Fruit fly (Drosophila melanogaster) whole organism, prepupa: ENCODE results near the gene CG10098.

Experiments
- Blimp-1 ChIP-seq: fragments of 200-800 bp; sonication (Bioruptor generic); optimal IDR thresholded peaks from 3 replicates; lab custom pipeline; 2017; ENCODE audit warnings: missing biosample characterization, missing genetic modification characterization, mild to moderate bottlenecking, moderate library complexity, missing genetic modification reagents
- CG11294 ChIP-seq: fragments of 200-800 bp; sonication (Bioruptor generic); IDR thresholded peaks from 2 replicates; pipeline ENCODE4 v1.3.6; 2022; ENCODE audit warnings: missing biosample characterization, missing genetic modification characterization
- CG11762 ChIP-seq: fragments of 200-800 bp; sonication (Bioruptor generic); optimal IDR thresholded peaks from 3 replicates; lab custom pipeline; 2016; ENCODE audit warnings: missing biosample characterization, missing genetic modification characterization; ENCODE audit not compliant: insufficient read depth
- CG11902 ChIP-seq: fragments of 200-800 bp; sonication (Bioruptor generic); optimal IDR thresholded peaks from 3 replicates; lab custom pipeline; 2016; ENCODE audit warnings: missing biosample characterization, missing genetic modification characterization
- CG15336 ChIP-seq: fragments of 200-800 bp; sonication (Bioruptor generic); IDR thresholded peaks from 2 replicates; pipeline ENCODE4 v1.3.6; 2022; ENCODE audit warnings: missing biosample characterization, missing genetic modification characterization
- CG1621 ChIP-seq: fragments of 200-800 bp; sonication (Bioruptor generic); optimal IDR thresholded peaks from 3 replicates; lab custom pipeline; 2018; ENCODE audit warnings: missing biosample characterization, mild to moderate bottlenecking, missing genetic modification characterization
- CG16779 ChIP-seq: fragments of 200-800 bp; sonication (Bioruptor generic); optimal IDR thresholded peaks from 3 replicates; lab custom pipeline; 2017; ENCODE audit warnings: missing biosample characterization, mild to moderate bottlenecking, missing genetic modification characterization
- CG3032 ChIP-seq: fragments of 200-800 bp; optimal IDR thresholded peaks from 2 replicates; lab custom pipeline; 2019; ENCODE audit warnings: missing biosample characterization, mild to moderate bottlenecking, missing genetic modification characterization, moderate library complexity
- CG31627 ChIP-seq: fragments of 200-800 bp; sonication (Bioruptor generic); optimal IDR thresholded peaks from 3 replicates; lab custom pipeline; 2016; ENCODE audit warnings: missing biosample characterization, missing genetic modification characterization
- CG32006 ChIP-seq: fragments of 200-800 bp; sonication (Bioruptor generic); optimal IDR thresholded peaks from 3 replicates; lab custom pipeline; 2017; ENCODE audit warnings: missing biosample characterization, mild to moderate bottlenecking, missing genetic modification characterization
- CG34406 ChIP-seq: fragments of 200-800 bp; sonication (Bioruptor generic); optimal IDR thresholded peaks from 3 replicates; lab custom pipeline; 2016; ENCODE audit warnings: missing biosample characterization, missing genetic modification characterization
- CG3919 ChIP-seq: fragments of 200-800 bp; sonication (Bioruptor generic); optimal IDR thresholded peaks from 3 replicates; lab custom pipeline; 2016; ENCODE audit warnings: missing biosample characterization, missing genetic modification characterization
- CG4318 ChIP-seq: fragments of 200-800 bp; sonication (Bioruptor generic); optimal IDR thresholded peaks from 3 replicates; lab custom pipeline; 2017; ENCODE audit warnings: missing biosample characterization, mild to moderate bottlenecking, missing genetic modification characterization
- CG6163 ChIP-seq: fragments of 200-800 bp; sonication (Bioruptor generic); IDR thresholded peaks from 3 replicates; pipeline ENCODE4 v1.3.6; 2022; ENCODE audit warnings: missing biosample characterization, missing genetic modification characterization
- CG6792 ChIP-seq: fragments of 200-800 bp; sonication (Bioruptor generic); optimal IDR thresholded peaks from 3 replicates; lab custom pipeline; 2016; ENCODE audit warnings: missing biosample characterization, missing genetic modification characterization
- CG6808 ChIP-seq: fragments of 200-800 bp; sonication (Bioruptor generic); optimal IDR thresholded peaks from 3 replicates; lab custom pipeline; 2017; ENCODE audit warnings: missing biosample characterization, missing genetic modification characterization, mild to moderate bottlenecking, moderate library complexity, missing genetic modification reagents
- CG6854 ChIP-seq: fragments of 200-800 bp; sonication (Bioruptor generic); optimal IDR thresholded peaks from 2 replicates; lab custom pipeline; 2017; ENCODE audit warnings: missing biosample characterization, mild to moderate bottlenecking, missing genetic modification characterization
- CG7368 ChIP-seq: fragments of 200-800 bp; sonication (Bioruptor generic); optimal IDR thresholded peaks from 3 replicates; lab custom pipeline; 2016; ENCODE audit warnings: missing biosample characterization, missing genetic modification characterization
- CG8319 ChIP-seq: fragments of 200-800 bp; sonication (Bioruptor generic); optimal IDR thresholded peaks from 3 replicates; lab custom pipeline; 2016; ENCODE audit warnings: missing biosample characterization, missing genetic modification characterization
- CG8632 ChIP-seq: fragments of 200-800 bp; sonication (Bioruptor generic); optimal IDR thresholded peaks from 3 replicates; lab custom pipeline; 2016; ENCODE audit warnings: missing biosample characterization, missing genetic modification characterization
- CG9139 ChIP-seq: fragments of 200-800 bp; sonication (Bioruptor generic); optimal IDR thresholded peaks from 3 replicates; lab custom pipeline; 2017; ENCODE audit warnings: missing biosample characterization, mild to moderate bottlenecking, missing genetic modification characterization
- Eip75B ChIP-seq: fragments of 200-800 bp; sonication (Bioruptor generic); optimal IDR thresholded peaks from 3 replicates; lab custom pipeline; 2016; ENCODE audit warnings: missing biosample characterization, missing genetic modification characterization
- Eip78C ChIP-seq: fragments of 200-800 bp; sonication (Bioruptor generic); peaks from one replicate; lab custom pipeline; 2016; ENCODE audit warnings: missing biosample characterization, missing genetic modification characterization
- Eip93F ChIP-seq: fragments of 200-800 bp; sonication (Bioruptor generic); optimal IDR thresholded peaks from 2 replicates; lab custom pipeline; 2016; ENCODE audit warnings: missing biosample characterization, mild to moderate bottlenecking, missing genetic modification characterization
- Ets21C ChIP-seq: fragments of 200-800 bp; sonication (Bioruptor generic); optimal IDR thresholded peaks from 3 replicates; lab custom pipeline; 2016; ENCODE audit warnings: missing biosample characterization, missing genetic modification characterization
- Ets96B ChIP-seq: fragments of 200-800 bp; optimal IDR thresholded peaks from 2 replicates; lab custom pipeline; 2019; ENCODE audit warnings: missing biosample characterization, mild to moderate bottlenecking, missing genetic modification characterization, moderate library complexity
- Gug ChIP-seq: fragments of 200-800 bp; sonication (Bioruptor generic); IDR thresholded peaks from 2 replicates; pipeline ENCODE4 v1.3.6; 2022; ENCODE audit warnings: missing biosample characterization, missing genetic modification characterization
- Hr38 ChIP-seq: sonication (Bioruptor generic); optimal IDR thresholded peaks from 2 replicates; lab custom pipeline; 2016; ENCODE audit warnings: missing biosample characterization, missing genetic modification characterization
- Hr39 ChIP-seq: fragments of 200-800 bp; sonication (Bioruptor generic); optimal IDR thresholded peaks from 2 replicates; lab custom pipeline; 2016; ENCODE audit warnings: missing biosample characterization, missing genetic modification characterization
- Hr4 ChIP-seq: fragments of 200-800 bp; sonication (Bioruptor generic); optimal IDR thresholded peaks from 3 replicates; lab custom pipeline; 2016; ENCODE audit warnings: missing biosample characterization, missing genetic modification characterization
- Lpt ChIP-seq: fragments of 200-800 bp; sonication (Bioruptor generic); optimal IDR thresholded peaks from 3 replicates; lab custom pipeline; 2016; ENCODE audit warnings: missing biosample characterization, missing genetic modification characterization
- Met ChIP-seq: fragments of 200-800 bp; sonication (Bioruptor generic); optimal IDR thresholded peaks from 3 replicates; lab custom pipeline; 2016; ENCODE audit warnings: missing biosample characterization, missing genetic modification characterization
- Smox ChIP-seq: fragments of 200-800 bp; sonication (Bioruptor generic); optimal IDR thresholded peaks from 3 replicates; lab custom pipeline; 2016; ENCODE audit warnings: missing biosample characterization, missing genetic modification characterization
- Sox102F ChIP-seq: fragments of 200-800 bp; sonication (Bioruptor generic); optimal IDR thresholded peaks from 2 replicates; lab custom pipeline; 2016; ENCODE audit warnings: missing biosample characterization, mild to moderate bottlenecking, missing genetic modification characterization
- Sox14 ChIP-seq: fragments of 200-800 bp; sonication (Bioruptor generic); optimal IDR thresholded peaks from 3 replicates; lab custom pipeline; 2016; ENCODE audit warnings: missing biosample characterization, missing genetic modification characterization
- achi ChIP-seq: fragments of 200-800 bp; sonication (Bioruptor generic); optimal IDR thresholded peaks from 3 replicates; lab custom pipeline; 2016; ENCODE audit warnings: missing biosample characterization, missing genetic modification characterization
- acj6 ChIP-seq: fragments of 200-800 bp; sonication (Bioruptor generic); optimal IDR thresholded peaks from 3 replicates; lab custom pipeline; 2016; ENCODE audit warnings: missing biosample characterization, missing genetic modification characterization
- cyc ChIP-seq: fragments of 200-800 bp; sonication (Bioruptor generic); optimal IDR thresholded peaks from 3 replicates; lab custom pipeline; 2016; ENCODE audit warnings: missing biosample characterization, missing genetic modification characterization
- dac ChIP-seq: fragments of 200-800 bp; sonication (Bioruptor generic); optimal IDR thresholded peaks from 2 replicates; lab custom pipeline; 2017; ENCODE audit warnings: missing biosample characterization, mild to moderate bottlenecking, missing genetic modification characterization
- eg ChIP-seq: fragments of 200-800 bp; sonication (Bioruptor generic); IDR thresholded peaks from 3 replicates; pipeline ENCODE4 v1.3.6; 2022; ENCODE audit warnings: missing biosample characterization, missing genetic modification characterization
- esn ChIP-seq: fragments of 200-800 bp; sonication (Bioruptor generic); optimal IDR thresholded peaks from 2 replicates; lab custom pipeline; 2016; ENCODE audit warnings: missing biosample characterization, mild to moderate bottlenecking, missing genetic modification characterization, moderate library complexity
- fd59A ChIP-seq: fragments of 200-800 bp; sonication (Bioruptor generic); optimal IDR thresholded peaks from 2 replicates; lab custom pipeline; 2017; ENCODE audit warnings: missing biosample characterization, mild to moderate bottlenecking, missing genetic modification characterization, missing genetic modification reagents
- fd85E ChIP-seq: fragments of 200-800 bp; sonication (Bioruptor generic); optimal IDR thresholded peaks from 3 replicates; lab custom pipeline; 2016; ENCODE audit warnings: missing biosample characterization, missing genetic modification characterization
- fkh ChIP-seq: fragments of 200-800 bp; sonication (Bioruptor generic); optimal IDR thresholded peaks from 3 replicates; lab custom pipeline; 2017; ENCODE audit warnings: missing biosample characterization, mild to moderate bottlenecking, missing genetic modification characterization, moderate library complexity
- lz ChIP-seq: fragments of 200-800 bp; sonication (Bioruptor generic); optimal IDR thresholded peaks from 3 replicates; lab custom pipeline; 2016; ENCODE audit warnings: missing biosample characterization, missing genetic modification characterization
- net ChIP-seq: fragments of 200-800 bp; sonication (Bioruptor generic); optimal IDR thresholded peaks from 3 replicates; lab custom pipeline; 2016; ENCODE audit warnings: missing biosample characterization, missing genetic modification characterization
- pdm3 ChIP-seq: fragments of 200-800 bp; sonication (Bioruptor generic); optimal IDR thresholded peaks from 3 replicates; lab custom pipeline; 2016; ENCODE audit warnings: missing biosample characterization, missing genetic modification characterization
- salr ChIP-seq, 2 experiments: fragments of 200-800 bp; sonication (Bioruptor generic); optimal IDR thresholded peaks; 3 replicates each; lab custom pipeline; 2016 to 2018; ENCODE audit warnings: missing biosample characterization in 2 of 2, missing genetic modification characterization in 2 of 2, mild to moderate bottlenecking in 1 of 2
- spab ChIP-seq: fragments of 200-800 bp; sonication (Bioruptor generic); optimal IDR thresholded peaks from 2 replicates; lab custom pipeline; 2017; ENCODE audit warnings: missing biosample characterization, mild to moderate bottlenecking, missing genetic modification characterization, missing genetic modification reagents
- ss ChIP-seq, 2 experiments: fragments of 200-800 bp; sonication (Bioruptor generic); optimal IDR thresholded peaks; 2 replicates in 1 of 2; 3 replicates in 1 of 2; lab custom pipeline; 2017 to 2018; ENCODE audit warnings: mild to moderate bottlenecking in 2 of 2, missing biosample characterization in 2 of 2, missing genetic modification characterization in 2 of 2, moderate library complexity in 1 of 2
- vri ChIP-seq: fragments of 200-800 bp; sonication (Bioruptor generic); optimal IDR thresholded peaks from 3 replicates; lab custom pipeline; 2016; ENCODE audit warnings: missing biosample characterization, mild to moderate bottlenecking, missing genetic modification characterization

CG10098 gene

DNA sequence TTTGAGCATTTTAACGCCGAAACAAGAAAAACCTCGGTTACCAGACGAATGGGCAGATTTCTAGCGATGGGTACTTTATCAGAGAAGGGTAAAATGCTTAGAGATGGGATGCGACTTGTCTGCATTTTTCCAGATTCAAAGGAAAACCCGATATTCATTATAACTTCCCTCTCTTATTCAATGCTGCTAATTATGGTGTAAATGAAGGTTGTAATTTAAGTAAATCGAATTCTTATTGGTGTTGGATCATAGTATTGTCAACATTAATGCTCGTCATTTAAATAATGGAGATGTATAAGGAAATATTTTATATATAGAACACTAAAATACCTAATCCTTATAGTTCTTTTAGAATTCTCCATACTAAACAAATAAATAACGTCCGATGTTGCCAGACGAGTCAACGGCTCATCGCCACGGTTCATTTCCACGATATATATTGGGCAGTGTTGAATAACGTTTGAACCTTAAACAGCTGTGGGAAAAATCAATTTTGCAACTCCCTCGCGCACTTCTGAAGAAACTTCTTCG, at the start of gene CG10098, which contains the start of gene Alh:
Gene CG10098, plus strand, starts transcription at position 440 of the 531 bp plus-strand sequence.
Gene Alh, minus strand, starts transcription at position 77 of the 531 bp plus-strand sequence.
- TF ChIP-seq CG11294 (peak; percentile 56; the same call in 1 of the 2 replicates), achi (GFP tag; lab: Kevin White, UChicago) (peak; percentile 82), CG4318 (GFP tag; lab: Kevin White, UChicago) (peak; percentile 72), Eip93F (GFP tag; lab: Kevin White, UChicago) (peak; percentile 69), pdm3 (GFP tag; lab: Kevin White, UChicago) (peak; percentile 91), ss (GFP tag; optimal IDR thresholded peaks at IDR 0.05; lab: Kevin White, UChicago) (peak in 1 of 2 experiments; percentile 48), net (GFP tag; lab: Kevin White, UChicago) (peak; percentile 62), dac (GFP tag; lab: Kevin White, UChicago) (peak; percentile 60), acj6 (GFP tag; lab: Kevin White, UChicago) (peak; percentile 88), CG6854 (GFP tag; lab: Kevin White, UChicago) (no peak), eg (peak; percentile 81), CG6792 (GFP tag; lab: Kevin White, UChicago) (peak; percentile 78), CG6163 (GFP tag; lab: Robert Waterston, UW) (peak; percentile 79), Hr38 (peak; percentile 41), CG11902 (peak; percentile 85), fd85E (no peak), CG8319 (GFP tag; lab: Kevin White, UChicago) (peak; percentile 62), CG1621 (tag; lab: Kevin White, UChicago) (peak; percentile 31), CG3919 (peak; percentile 72), spab (GFP tag; lab: Kevin White, UChicago) (peak; percentile 42), Blimp-1 (GFP tag; lab: Kevin White, UChicago) (peak; percentile 28), CG11762 (GFP tag; lab: Kevin White, UChicago) (peak; percentile 52), Met (GFP tag; lab: Kevin White, UChicago) (peak; percentile 87), cyc (GFP tag; lab: Kevin White, UChicago) (peak; percentile 91), CG8632 (peak; percentile 73), Ets21C (GFP tag; lab: Kevin White, UChicago) (peak; percentile 86), Sox102F (GFP tag; lab: Kevin White, UChicago) (peak; percentile 75), Smox (GFP tag; lab: Kevin White, UChicago) (peak; percentile 86), CG7368 (peak; percentile 59), salr (GFP tag; optimal IDR thresholded peaks at IDR 0.05; lab: Kevin White, UChicago) (peak; percentile 61 to 88), CG3032 (tag; lab: Kevin White, UChicago) (peak; percentile 81), vri (GFP tag; lab: Kevin White, UChicago) (peak; percentile 42), CG34406 (GFP tag; lab: Kevin White, UChicago) (peak; percentile 68), Sox14 (GFP tag; lab: Kevin White, UChicago) (peak; percentile 82), Hr39 (GFP tag; lab: Kevin White, UChicago) (peak; percentile 93), CG15336 (GFP tag; lab: Robert Waterston, UW) (peak; percentile 23; the same call in 1 of the 2 replicates), CG16779 (tag; lab: Kevin White, UChicago) (no peak), lz (GFP tag; lab: Kevin White, UChicago) (peak; percentile 89), Eip78C (peak; percentile 90), CG9139 (no peak), CG31627 (GFP tag; lab: Kevin White, UChicago) (peak; percentile 93), fkh (GFP tag; lab: Kevin White, UChicago) (peak; percentile 93), CG6808 (GFP tag; lab: Kevin White, UChicago) (peak; percentile 37), Eip75B (GFP tag; lab: Kevin White, UChicago) (peak; percentile 76), CG32006 (GFP tag; lab: Kevin White, UChicago) (peak; percentile 77), Gug (GFP tag; lab: Robert Waterston, UW) (peak; percentile 55), Ets96B (tag; lab: Kevin White, UChicago) (peak; percentile 61), Hr4 (GFP tag; lab: Kevin White, UChicago) (peak; percentile 84), Lpt (GFP tag; lab: Kevin White, UChicago) (peak; percentile 55), fd59A (peak; percentile 61), esn (GFP tag; lab: Kevin White, UChicago) (peak; percentile 89)
